Worm (Caenorhabditis elegans) whole organism, L2 larva: ENCODE results near the gene C17C3.3.

Experiments used
- C34F6.9 ChIP-seq: fragments of 150-350 bp; optimal IDR thresholded peaks from 2 replicates; lab custom pipeline; 2014; ENCODE audit warnings: missing biosample characterization, missing genetic modification characterization
- ZK546.5 ChIP-seq: sonication (generic microtip); optimal IDR thresholded peaks from 2 replicates; lab custom pipeline; 2017; ENCODE audit warnings: missing biosample characterization, missing genetic modification characterization
- fos-1 ChIP-seq: fragments of 150-350 bp; optimal IDR thresholded peaks from 2 replicates; lab custom pipeline; 2014; ENCODE audit warnings: missing biosample characterization, missing genetic modification characterization
- lin-11 ChIP-seq: fragments of 150-350 bp; sonication (generic microtip); optimal IDR thresholded peaks from 2 replicates; lab custom pipeline; 2014; ENCODE audit warnings: missing biosample characterization, missing genetic modification characterization, inconsistent platforms, mixed read lengths
- mdl-1 ChIP-seq, 2 experiments: fragments of 150-350 bp in 1 of 2; sonication (generic microtip) in 1 of 2; optimal IDR thresholded peaks; 2 replicates each; lab custom pipeline; 2017; ENCODE audit warnings: missing biosample characterization in 2 of 2, missing genetic modification characterization in 2 of 2
- nhr-10 ChIP-seq: sonication (generic microtip); optimal IDR thresholded peaks from 2 replicates; lab custom pipeline; 2017; ENCODE audit warnings: missing biosample characterization, missing genetic modification characterization
- nhr-77 ChIP-seq: fragments of 150-350 bp; optimal IDR thresholded peaks from 2 replicates; lab custom pipeline; 2014; ENCODE audit warnings: missing biosample characterization, missing genetic modification characterization
- snpc-4 ChIP-seq: fragments of 150-350 bp; optimal IDR thresholded peaks from 2 replicates; lab custom pipeline; 2014; ENCODE audit warnings: missing biosample characterization, missing genetic modification characterization
- unc-55 ChIP-seq: fragments of 150-350 bp; sonication (generic microtip); optimal IDR thresholded peaks from 3 replicates; lab custom pipeline; 2014; ENCODE audit warnings: missing biosample characterization, missing genetic modification reagents, missing genetic modification characterization

DNA sequence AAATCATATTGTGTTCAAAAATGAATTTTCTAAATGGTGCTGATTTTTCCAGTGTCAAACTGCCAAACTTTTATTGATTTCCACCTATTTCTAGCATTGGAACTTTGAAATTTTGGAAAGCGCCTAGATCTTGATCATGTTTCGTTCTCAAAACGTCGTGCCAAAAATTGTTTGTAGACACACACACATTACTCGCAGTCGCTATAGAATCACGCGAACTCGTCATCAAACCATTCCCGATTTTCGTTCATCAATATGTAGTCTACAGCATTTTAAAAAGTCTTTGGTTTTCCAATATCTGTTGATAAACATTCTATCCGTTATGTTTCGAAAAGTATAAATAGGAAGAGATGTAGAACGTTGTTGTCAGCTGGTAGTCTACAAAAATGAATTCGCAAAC is 8.7 kb downstream of the C17C3.3 start, which contains the start of the genes C17C3.1 and C17C3.15:
- TF ChIP-seq fos-1 (no peak), C34F6.9 (tag; lab: Kevin White, UChicago) (no peak), mdl-1 (tag; optimal IDR thresholded peaks at IDR 0.05; lab: Kevin White, UChicago) (no peak), snpc-4 (tag; lab: Kevin White, UChicago) (no peak), nhr-77 (tag; lab: Kevin White, UChicago) (no peak), unc-55 (GFP tag; lab: Kevin White, UChicago) (no peak), ZK546.5 (tag; lab: Kevin White, UChicago) (no peak), nhr-10 (tag; lab: Kevin White, UChicago) (no peak), lin-11 (tag; lab: Kevin White, UChicago) (no peak)
